Worm (Caenorhabditis elegans): ENCODE results near the gene rab-14.

The rab-14 gene

ce11 chrX:15607498-15608019, 1.1 kb upstream of the rab-14 start, which contains the start of gene nipi-3 (continued):
- TF ChIP-seq lin-38 (GFP tag; IDR thresholded peaks at IDR 0.05) (peak; percentile 74), daf-16 (GFP tag; optimal IDR thresholded peaks at IDR 0.05) (peak; percentile 13 to 71), daf-16 (tag; optimal IDR thresholded peaks at IDR 0.05) (peak; percentile 95), nhr-111 (GFP tag; optimal IDR thresholded peaks at IDR 0.05) (no peak), mdt-29 (GFP tag; IDR thresholded peaks at IDR 0.05) (peak; percentile 80), lin-1 (GFP tag; IDR thresholded peaks at IDR 0.05) (peak; percentile 88), nhr-102 (tag; optimal IDR thresholded peaks at IDR 0.05) (peak; percentile 93), zip-2 (tag; optimal IDR thresholded peaks at IDR 0.05) (peak; percentile 85), fos-1 (tag; optimal IDR thresholded peaks at IDR 0.05) (peak; percentile 59), fkh-10 (GFP tag; optimal IDR thresholded peaks at IDR 0.05) (peak; percentile 48), ztf-11 (tag; optimal IDR thresholded peaks at IDR 0.05) (no peak), zfp-2 (tag; optimal IDR thresholded peaks at IDR 0.05) (no peak), vab-7 (GFP tag; IDR thresholded peaks at IDR 0.05) (no peak), hlh-30 (tag; optimal IDR thresholded peaks at IDR 0.05; ENCODE audit: insufficient read depth) (peak; percentile 99), pqm-1 (tag; optimal IDR thresholded peaks at IDR 0.05) (peak; percentile 79), ama-1 (optimal IDR thresholded peaks at IDR 0.05) (no peak), nhr-25 (tag; optimal IDR thresholded peaks at IDR 0.05; ENCODE audit: borderline replicate concordance, insufficient read depth) (peak; percentile 84), F26F4.8 (GFP tag; conservative IDR thresholded peaks at IDR 0.05) (no peak), lir-3 (tag; optimal IDR thresholded peaks at IDR 0.05) (no peak), zag-1 (tag; optimal IDR thresholded peaks at IDR 0.05) (peak; percentile 38), daf-8 (GFP tag; IDR thresholded peaks at IDR 0.05) (no peak), daf-12 (tag; optimal IDR thresholded peaks at IDR 0.05) (no peak), T26A8.4 (GFP tag; IDR thresholded peaks at IDR 0.05) (peak; percentile 85), D1046.2 (GFP tag; IDR thresholded peaks at IDR 0.05) (peak; percentile 77; the same call in 1 of the 2 replicates), nhr-42 (GFP tag; IDR thresholded peaks at IDR 0.05) (peak; percentile 76; the same call in 1 of the 2 replicates), egl-27 (tag; optimal IDR thresholded peaks at IDR 0.05) (no peak), duxl-1 (tag; optimal IDR thresholded peaks at IDR 0.05; ENCODE audit: poor library complexity) (no peak), hif-1 (tag; optimal IDR thresholded peaks at IDR 0.05) (peak; percentile 11 to 87), aly-2 (tag; optimal IDR thresholded peaks at IDR 0.05) (no peak), F37D6.2 (tag; optimal IDR thresholded peaks at IDR 0.05) (peak; percentile 88), nhr-237 (tag; optimal IDR thresholded peaks at IDR 0.05) (peak; percentile 68), hmg-1.1 (GFP tag; IDR thresholded peaks at IDR 0.05) (peak; percentile 71), madf-5 (GFP tag; IDR thresholded peaks at IDR 0.05) (no peak), ceh-32 (tag; optimal IDR thresholded peaks at IDR 0.05; ENCODE audit: poor library complexity) (no peak), ctbp-1 (GFP tag; IDR thresholded peaks at IDR 0.05) (peak; percentile 86), aha-1 (tag) (peak; percentile 91), dve-1 (tag; optimal IDR thresholded peaks at IDR 0.05; ENCODE audit: insufficient read depth) (peak; percentile 99), lim-7 (GFP tag; IDR thresholded peaks at IDR 0.05) (no peak), lsy-2 (tag; optimal IDR thresholded peaks at IDR 0.05) (peak; percentile 89 to 92), lin-29 (GFP tag; IDR thresholded peaks at IDR 0.05) (no peak; the same call in 1 of the 2 replicates), spr-1 (tag; optimal IDR thresholded peaks at IDR 0.05) (peak; percentile 83), zip-11 (GFP tag; IDR thresholded peaks at IDR 0.05) (no peak), tag-97 (GFP tag; IDR thresholded peaks at IDR 0.05) (no peak), ZK337.2 (GFP tag; IDR thresholded peaks at IDR 0.05) (no peak), mdl-1 (tag; optimal IDR thresholded peaks at IDR 0.05) (peak; percentile 99), spr-3 (GFP tag; optimal IDR thresholded peaks at IDR 0.05) (no peak), nhr-77 (tag; optimal IDR thresholded peaks at IDR 0.05) (peak; percentile 99), gei-8 (GFP tag; optimal IDR thresholded peaks at IDR 0.05) (no peak), snpc-1.2 (GFP tag; IDR thresholded peaks at IDR 0.05) (no peak), snpc-4 (tag; optimal IDR thresholded peaks at IDR 0.05) (peak; percentile 19), F10B5.3 (tag; optimal IDR thresholded peaks at IDR 0.05) (no peak)
